Worm (Caenorhabditis elegans) whole organism, early embryonic: ENCODE results near the gene acr-14.

Experiments used
- F13C5.2 ChIP-seq: sonication (generic microtip); optimal IDR thresholded peaks from 2 replicates; lab custom pipeline; 2017; ENCODE audit warnings: mild to moderate bottlenecking, missing genetic modification characterization, inconsistent platforms, missing compliant biosample characterization
- aly-1 ChIP-seq: sonication (generic microtip); optimal IDR thresholded peaks from 2 replicates; lab custom pipeline; 2016; ENCODE audit warnings: missing genetic modification characterization, missing compliant biosample characterization
- ama-1 ChIP-seq: fragments of 150-350 bp; optimal IDR thresholded peaks from 2 replicates; lab custom pipeline; 2014
- ceh-13 ChIP-seq: fragments of 200-800 bp; sonication (Bioruptor generic); optimal IDR thresholded peaks from 2 replicates; lab custom pipeline; 2018; ENCODE audit warnings: mild to moderate bottlenecking, missing genetic modification characterization, missing compliant biosample characterization
- hmbx-1 ChIP-seq: sonication (generic microtip); optimal IDR thresholded peaks from 2 replicates; lab custom pipeline; 2016; ENCODE audit warnings: mild to moderate bottlenecking, missing genetic modification characterization, missing compliant biosample characterization
- hmg-4 ChIP-seq: fragments of 200-800 bp; sonication (Bioruptor generic); optimal IDR thresholded peaks from 2 replicates; lab custom pipeline; 2018; ENCODE audit warnings: mild to moderate bottlenecking, missing genetic modification characterization, missing compliant biosample characterization
- scrt-1 ChIP-seq: fragments of 200-800 bp; sonication (Bioruptor generic); IDR thresholded peaks from 2 replicates; pipeline ENCODE4 v1.3.6; 2022; ENCODE audit warnings: missing genetic modification characterization, missing compliant biosample characterization
- sea-1 ChIP-seq: fragments of 200-800 bp; sonication (Bioruptor generic); conservative IDR thresholded peaks from 2 replicates; pipeline ENCODE4 v1.3.6; 2022; ENCODE audit warnings: missing genetic modification characterization, missing compliant biosample characterization
- tbx-11 ChIP-seq: fragments of 200-800 bp; sonication (Bioruptor generic); IDR thresholded peaks from 2 replicates; pipeline ENCODE4 v1.3.6; 2022; ENCODE audit warnings: missing genetic modification characterization, missing compliant biosample characterization
- tbx-37 ChIP-seq: fragments of 200-800 bp; sonication (Bioruptor generic); conservative IDR thresholded peaks from 2 replicates; pipeline ENCODE4 v1.3.6; 2022; ENCODE audit warnings: missing genetic modification reagents, missing genetic modification characterization, missing compliant biosample characterization

DNA sequence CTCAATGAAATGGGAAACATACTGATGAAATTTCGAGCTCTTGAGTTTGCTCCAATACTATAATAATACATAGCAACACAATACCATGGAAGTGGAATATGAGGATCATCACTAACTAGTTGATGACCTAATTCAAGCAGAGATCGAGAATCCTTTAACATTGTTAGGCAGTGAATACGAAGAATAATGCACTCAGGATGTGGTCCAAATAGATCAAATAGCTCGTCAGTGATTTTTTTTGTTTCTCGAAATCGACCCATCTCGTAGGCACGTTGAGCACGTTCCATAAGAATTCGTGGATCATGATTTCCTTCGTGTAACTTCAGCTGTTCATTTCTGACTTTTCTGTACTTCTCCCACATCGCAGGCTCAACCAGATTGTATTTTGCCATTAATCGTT lies 16.1 kb downstream of the acr-14 start:
- no peak for TF ChIP-seq ama-1
- TF ChIP-seq tbx-11 (GFP tag; lab: Robert Waterston, UW): no peak
- no peak for TF ChIP-seq hmbx-1 (tag; lab: Kevin White, UChicago)
- TF ChIP-seq sea-1: no peak
- no peak for TF ChIP-seq hmg-4
- TF ChIP-seq ceh-13: no peak
- no peak for TF ChIP-seq scrt-1 (GFP tag; lab: Robert Waterston, UW)
- no peak for TF ChIP-seq tbx-37
- no peak for TF ChIP-seq aly-1 (tag; lab: Kevin White, UChicago)
- no peak for TF ChIP-seq F13C5.2 (tag; lab: Kevin White, UChicago)
